Worm (Caenorhabditis elegans) whole organism, mixed stage, embryonic: ENCODE data around the gene pcf-11.

Source experiments
- bed-3 ChIP-seq: fragments of 200-800 bp; sonication (Bioruptor generic); optimal IDR thresholded peaks from 3 replicates; lab custom pipeline; 2018; ENCODE audit warnings: mild to moderate bottlenecking, missing genetic modification characterization, moderate library complexity, missing compliant biosample characterization
- blmp-1 ChIP-seq: fragments of 150-350 bp; optimal IDR thresholded peaks from 2 replicates; lab custom pipeline; 2014; ENCODE audit warnings: missing biosample characterization, missing genetic modification characterization
- ceh-39 ChIP-seq: fragments of 150-350 bp; optimal IDR thresholded peaks from 2 replicates; lab custom pipeline; 2014; ENCODE audit warnings: missing biosample characterization, missing genetic modification characterization
- ceh-43 ChIP-seq: fragments of 200-800 bp; sonication (Bioruptor generic); optimal IDR thresholded peaks from 2 replicates; lab custom pipeline; 2018; ENCODE audit warnings: mild to moderate bottlenecking, missing genetic modification characterization, moderate library complexity, missing compliant biosample characterization
- ceh-83 ChIP-seq: fragments of 200-800 bp; sonication (Bioruptor generic); optimal IDR thresholded peaks from 2 replicates; lab custom pipeline; 2018; ENCODE audit warnings: mild to moderate bottlenecking, missing genetic modification characterization, missing compliant biosample characterization
- ces-1 ChIP-seq: fragments of 150-350 bp; optimal IDR thresholded peaks from 2 replicates; lab custom pipeline; 2014; ENCODE audit warnings: missing biosample characterization, missing genetic modification reagents, missing genetic modification characterization
- cnd-1 ChIP-seq: fragments of 200-800 bp; sonication (Bioruptor generic); optimal IDR thresholded peaks from 2 replicates; lab custom pipeline; 2018; ENCODE audit warnings: mild to moderate bottlenecking, missing genetic modification characterization, missing compliant biosample characterization
- drap-1 ChIP-seq: fragments of 200-800 bp; sonication (Bioruptor generic); optimal IDR thresholded peaks from 3 replicates; lab custom pipeline; 2018; ENCODE audit warnings: mild to moderate bottlenecking, missing genetic modification characterization, missing compliant biosample characterization
- elt-1 ChIP-seq: sonication (generic microtip); optimal IDR thresholded peaks from 2 replicates; lab custom pipeline; 2017; ENCODE audit warnings: missing genetic modification characterization, mild to moderate bottlenecking, missing compliant biosample characterization, antibody characterized with exemption, moderate library complexity, borderline replicate concordance; ENCODE audit not compliant: insufficient read depth
- elt-3 ChIP-seq: fragments of 150-350 bp; optimal IDR thresholded peaks from 2 replicates; lab custom pipeline; 2014; ENCODE audit warnings: missing biosample characterization, missing genetic modification characterization
- flh-1 ChIP-seq: fragments of 200-800 bp; sonication (Bioruptor generic); optimal IDR thresholded peaks from 2 replicates; lab custom pipeline; 2018; ENCODE audit warnings: mild to moderate bottlenecking, missing genetic modification characterization, moderate library complexity, missing compliant biosample characterization
- ham-2 ChIP-seq: fragments of 200-800 bp; sonication (Bioruptor generic); optimal IDR thresholded peaks from 2 replicates; lab custom pipeline; 2018; ENCODE audit warnings: mild to moderate bottlenecking, missing genetic modification characterization, missing compliant biosample characterization
- hlh-1 ChIP-seq: fragments of 150-350 bp; optimal IDR thresholded peaks from 2 replicates; lab custom pipeline; 2014; ENCODE audit warnings: missing biosample characterization, missing genetic modification reagents, missing genetic modification characterization
- lin-13 ChIP-seq: fragments of 150-350 bp; optimal IDR thresholded peaks from 2 replicates; lab custom pipeline; 2014; ENCODE audit warnings: missing biosample characterization, missing genetic modification characterization
- lsy-2 ChIP-seq: fragments of 150-350 bp; optimal IDR thresholded peaks from 2 replicates; lab custom pipeline; 2014; ENCODE audit warnings: missing biosample characterization, missing genetic modification characterization
- mab-5 ChIP-seq: fragments of 150-350 bp; optimal IDR thresholded peaks from 2 replicates; lab custom pipeline; 2014; ENCODE audit warnings: missing biosample characterization, missing genetic modification characterization
- mep-1 ChIP-seq: fragments of 150-350 bp; optimal IDR thresholded peaks from 2 replicates; lab custom pipeline; 2017; ENCODE audit warnings: missing biosample characterization, missing genetic modification reagents, missing genetic modification characterization, inconsistent platforms
- mls-2 ChIP-seq: sonication (generic microtip); optimal IDR thresholded peaks from 2 replicates; lab custom pipeline; 2016; ENCODE audit warnings: mild to moderate bottlenecking, missing genetic modification characterization, moderate library complexity, missing compliant biosample characterization
- nhr-12 ChIP-seq: fragments of 150-350 bp; optimal IDR thresholded peaks from 2 replicates; lab custom pipeline; 2014; ENCODE audit warnings: missing biosample characterization, missing genetic modification characterization
- nhr-2 ChIP-seq: fragments of 150-350 bp; optimal IDR thresholded peaks from 2 replicates; lab custom pipeline; 2014; ENCODE audit warnings: missing biosample characterization, missing genetic modification characterization
- nhr-237 ChIP-seq: fragments of 150-350 bp; optimal IDR thresholded peaks from 2 replicates; lab custom pipeline; 2014; ENCODE audit warnings: missing biosample characterization, missing genetic modification characterization
- nhr-28 ChIP-seq: fragments of 150-350 bp; optimal IDR thresholded peaks from 2 replicates; lab custom pipeline; 2014; ENCODE audit warnings: missing biosample characterization, missing genetic modification characterization
- nhr-76 ChIP-seq: sonication (generic microtip); optimal IDR thresholded peaks from 2 replicates; lab custom pipeline; 2017; ENCODE audit warnings: missing biosample characterization, missing genetic modification characterization
- pha-4 ChIP-seq: fragments of 150-350 bp; optimal IDR thresholded peaks from 2 replicates; lab custom pipeline; 2018; ENCODE audit warnings: missing biosample characterization, missing genetic modification reagents, missing genetic modification characterization
- snpc-4 ChIP-seq: fragments of 150-350 bp; optimal IDR thresholded peaks from 2 replicates; lab custom pipeline; 2014; ENCODE audit warnings: missing biosample characterization, missing genetic modification characterization
- sptf-1 ChIP-seq: sonication (generic microtip); optimal IDR thresholded peaks from 2 replicates; lab custom pipeline; 2017; ENCODE audit warnings: mild to moderate bottlenecking, missing genetic modification characterization, moderate library complexity, missing compliant biosample characterization
- unc-120 ChIP-seq: sonication (generic microtip); optimal IDR thresholded peaks from 2 replicates; lab custom pipeline; 2017; ENCODE audit warnings: missing genetic modification characterization, missing compliant biosample characterization; ENCODE audit not compliant: poor library complexity, severe bottlenecking
- unc-39 ChIP-seq: fragments of 150-350 bp; optimal IDR thresholded peaks from 2 replicates; lab custom pipeline; 2014; ENCODE audit warnings: missing biosample characterization, missing genetic modification characterization
- zip-8 ChIP-seq: fragments of 150-350 bp; optimal IDR thresholded peaks from 2 replicates; lab custom pipeline; 2014; ENCODE audit warnings: missing biosample characterization, missing genetic modification characterization
- ztf-11 ChIP-seq: fragments of 150-350 bp; optimal IDR thresholded peaks from 2 replicates; lab custom pipeline; 2014; ENCODE audit warnings: missing biosample characterization, missing genetic modification characterization

The pcf-11 gene

ce11 chrIII:5020924-5021323, 3.8 kb upstream of the pcf-11 start, which contains the start of gene mdt-11:
mdt-11 (plus strand) TSS chrIII:5021224.
- no peak for TF ChIP-seq nhr-2 (tag; lab: Kevin White, UChicago)
- TF ChIP-seq mab-5 (tag; lab: Kevin White, UChicago), result no peak
- TF ChIP-seq unc-120 (tag; lab: Kevin White, UChicago), result no peak
- TF ChIP-seq ceh-43 (GFP tag; lab: Kevin White, UChicago), result no peak
- no peak for TF ChIP-seq drap-1
- TF ChIP-seq hlh-1, result no peak
- TF ChIP-seq ces-1 (GFP tag; lab: Kevin White, UChicago), result no peak
- no peak for TF ChIP-seq mls-2 (tag; lab: Kevin White, UChicago)
- TF ChIP-seq snpc-4 (tag; lab: Kevin White, UChicago), result no peak
- TF ChIP-seq ceh-83 (GFP tag; lab: Kevin White, UChicago), result no peak
- TF ChIP-seq bed-3 (GFP tag; lab: Kevin White, UChicago), result no peak
- TF ChIP-seq sptf-1 (tag; lab: Kevin White, UChicago), result no peak
- no peak for TF ChIP-seq lin-13 (tag; lab: Kevin White, UChicago)

- TF ChIP-seq ztf-11 (tag; lab: Kevin White, UChicago) (no peak), zip-8 (no peak), ceh-43 (GFP tag; lab: Kevin White, UChicago) (no peak), nhr-28 (tag; lab: Kevin White, UChicago) (no peak), unc-120 (tag; lab: Kevin White, UChicago) (no peak), nhr-2 (tag; lab: Kevin White, UChicago) (no peak), unc-39 (tag; lab: Kevin White, UChicago) (no peak), mep-1 (tag; lab: Kevin White, UChicago) (no peak), elt-1 (tag; lab: Kevin White, UChicago) (no peak), cnd-1 (tag; lab: Kevin White, UChicago) (no peak), sptf-1 (tag; lab: Kevin White, UChicago) (no peak), nhr-237 (tag; lab: Kevin White, UChicago) (no peak), drap-1 (no peak), mab-5 (tag; lab: Kevin White, UChicago) (no peak), flh-1 (GFP tag; lab: Kevin White, UChicago) (no peak), lsy-2 (tag; lab: Kevin White, UChicago) (no peak), pha-4 (tag; lab: Kevin White, UChicago) (no peak)
- TF ChIP-seq, all 35 proteins: peak for 0
Observed at ce11 chrIII:5021689-5022088, 3.0 kb upstream of the pcf-11 start, which contains the start of gene R144.3. R144.3 (plus strand) TSS chrIII:5021989.

- no peak for TF ChIP-seq unc-39 (tag; lab: Kevin White, UChicago)
- TF ChIP-seq nhr-76 (tag; lab: Kevin White, UChicago), result no peak
- no peak for TF ChIP-seq ceh-39 (tag; lab: Kevin White, UChicago)
- TF ChIP-seq zip-8, result no peak
- no peak for TF ChIP-seq ham-2
- TF ChIP-seq blmp-1 (tag; lab: Kevin White, UChicago), result no peak
- TF ChIP-seq unc-120 (tag; lab: Kevin White, UChicago), result no peak
- TF ChIP-seq nhr-28 (tag; lab: Kevin White, UChicago), result no peak
- TF ChIP-seq sptf-1 (tag; lab: Kevin White, UChicago), result no peak
- TF ChIP-seq hlh-1, result no peak
- no peak for TF ChIP-seq flh-1 (GFP tag; lab: Kevin White, UChicago)
- no peak for TF ChIP-seq nhr-237 (tag; lab: Kevin White, UChicago)
- no peak for TF ChIP-seq ceh-83 (GFP tag; lab: Kevin White, UChicago)
- TF ChIP-seq elt-3 (tag; lab: Kevin White, UChicago), result no peak
- TF ChIP-seq bed-3 (GFP tag; lab: Kevin White, UChicago), result no peak
Observed at ce11 chrIII:5022964-5023363, 1.8 kb upstream of the pcf-11 start, which contains the start of gene R144.13. R144.13 (plus strand) TSS chrIII:5023264.

DNA sequence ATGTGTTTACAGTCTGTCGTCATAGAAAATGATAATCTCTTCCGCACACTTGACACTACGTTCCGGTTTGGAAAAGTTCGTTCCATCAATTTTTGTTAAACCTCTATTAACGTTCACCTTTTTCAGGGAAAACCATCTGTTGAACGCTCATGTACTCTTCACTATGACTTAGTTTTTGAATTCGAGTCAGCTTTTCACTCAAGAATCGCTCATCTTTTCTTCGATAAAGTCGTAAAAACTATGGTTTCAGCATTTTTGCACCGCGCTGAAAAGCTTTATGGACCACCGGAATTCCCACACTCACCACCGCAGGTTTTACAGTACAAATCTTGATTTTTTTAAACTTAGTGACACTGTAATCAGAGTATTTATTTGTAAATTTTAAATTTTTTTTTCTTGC, 1.1 kb upstream of the pcf-11 start:
- TF ChIP-seq hlh-1, result no peak
- TF ChIP-seq zip-8, result no peak
- TF ChIP-seq snpc-4 (tag; lab: Kevin White, UChicago), result no peak
- no peak for TF ChIP-seq nhr-76 (tag; lab: Kevin White, UChicago)

DNA sequence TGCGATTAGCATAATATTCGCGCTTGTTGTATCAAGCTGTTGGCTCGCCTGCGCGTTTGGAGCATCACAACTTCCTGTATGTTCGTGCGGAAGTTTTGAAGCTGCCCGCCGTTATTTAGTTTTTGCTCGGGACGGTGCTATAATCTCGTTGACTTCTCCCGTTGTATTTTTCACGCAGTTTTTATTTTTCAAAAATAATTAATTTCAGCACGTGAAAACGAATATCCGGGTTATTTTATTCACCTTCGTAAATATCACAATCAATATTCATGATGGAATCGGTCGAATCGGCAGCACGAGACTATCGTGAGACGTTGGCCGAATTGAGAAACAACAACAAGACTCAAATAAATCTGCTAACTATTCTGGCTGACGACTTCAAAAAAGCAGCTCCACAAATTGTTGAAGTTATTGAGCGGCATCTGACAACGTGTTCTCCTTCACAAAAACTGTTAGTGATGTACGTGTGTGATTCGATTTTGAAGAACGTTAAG, 469 bp downstream of the pcf-11 start:
- TF ChIP-seq nhr-12 (no peak), snpc-4 (tag; lab: Kevin White, UChicago) (no peak), flh-1 (GFP tag; lab: Kevin White, UChicago) (no peak), zip-8 (no peak), unc-120 (tag; lab: Kevin White, UChicago) (no peak), nhr-28 (tag; lab: Kevin White, UChicago) (no peak), ceh-43 (GFP tag; lab: Kevin White, UChicago) (no peak), ham-2 (no peak), elt-1 (tag; lab: Kevin White, UChicago) (no peak), elt-3 (tag; lab: Kevin White, UChicago) (no peak), hlh-1 (no peak), pha-4 (tag; lab: Kevin White, UChicago) (no peak), nhr-2 (tag; lab: Kevin White, UChicago) (no peak), ztf-11 (tag; lab: Kevin White, UChicago) (no peak), lsy-2 (tag; lab: Kevin White, UChicago) (no peak), bed-3 (GFP tag; lab: Kevin White, UChicago) (no peak), blmp-1 (tag; lab: Kevin White, UChicago) (no peak), nhr-76 (tag; lab: Kevin White, UChicago) (no peak), mep-1 (tag; lab: Kevin White, UChicago) (no peak)
